Worm (Caenorhabditis elegans) whole organism, midembryonic: ENCODE measurements around the gene F28H7.2.

Experiments
- T22C8.4 ChIP-seq: fragments of 200-800 bp; sonication (Bioruptor generic); IDR thresholded peaks from 2 replicates; pipeline ENCODE4 v1.3.6; 2022; ENCODE audit warnings: missing genetic modification characterization, missing compliant biosample characterization
- cog-1 ChIP-seq: sonication (generic microtip); optimal IDR thresholded peaks from 2 replicates; lab custom pipeline; 2016; ENCODE audit warnings: missing genetic modification characterization, missing compliant biosample characterization
- flt-1 ChIP-seq: fragments of 200-800 bp; sonication (Bioruptor generic); IDR thresholded peaks from 2 replicates; pipeline ENCODE4 v1.3.6; 2022; ENCODE audit warnings: missing genetic modification characterization, missing compliant biosample characterization
- klf-2 ChIP-seq: fragments of 200-800 bp; sonication (Bioruptor generic); conservative IDR thresholded peaks from 2 replicates; pipeline ENCODE4 v1.3.6; 2022; ENCODE audit warnings: missing genetic modification reagents, missing genetic modification characterization, missing compliant biosample characterization
- med-1 ChIP-seq: sonication (generic microtip); optimal IDR thresholded peaks from 2 replicates; lab custom pipeline; 2017; ENCODE audit warnings: missing genetic modification characterization, mild to moderate bottlenecking, missing compliant biosample characterization, antibody characterized with exemption, missing genetic modification reagents; ENCODE audit not compliant: insufficient read depth
- ref-1 ChIP-seq: fragments of 200-800 bp; sonication (Bioruptor generic); conservative IDR thresholded peaks from 2 replicates; pipeline ENCODE4 v1.3.6; 2022; ENCODE audit warnings: missing genetic modification reagents, missing genetic modification characterization, missing compliant biosample characterization
- tab-1 ChIP-seq: fragments of 200-800 bp; sonication (Bioruptor generic); IDR thresholded peaks from 2 replicates; pipeline ENCODE4 v1.3.6; 2022; ENCODE audit warnings: missing genetic modification characterization, missing compliant biosample characterization
- ztf-23 ChIP-seq: fragments of 200-800 bp; sonication (Bioruptor generic); IDR thresholded peaks from 2 replicates; pipeline ENCODE4 v1.3.6; 2022; ENCODE audit warnings: missing genetic modification reagents, missing genetic modification characterization, missing compliant biosample characterization
- ztf-29 ChIP-seq: fragments of 200-800 bp; sonication (Bioruptor generic); IDR thresholded peaks from 2 replicates; pipeline ENCODE4 v1.3.6; 2022; ENCODE audit warnings: missing genetic modification reagents, missing genetic modification characterization, missing compliant biosample characterization

The F28H7.2 gene

DNA sequence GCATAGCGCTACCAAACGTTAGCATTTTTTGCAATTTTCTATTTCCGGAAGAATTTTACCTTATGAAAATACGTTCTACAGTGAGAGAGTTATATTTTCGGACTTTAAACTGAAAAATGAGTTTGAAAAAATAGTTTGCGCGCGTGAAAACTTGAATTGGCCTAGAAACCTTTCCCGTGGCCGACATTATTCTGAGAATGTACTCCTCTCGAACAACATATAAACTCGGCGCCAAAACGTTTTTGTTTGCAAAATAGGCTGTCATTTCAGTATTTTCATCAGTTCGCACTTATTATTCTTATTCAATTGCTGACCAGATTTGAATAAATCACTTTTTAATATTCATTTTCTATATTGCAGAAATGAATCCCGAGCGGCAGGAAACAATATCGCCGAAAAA, 10.9 kb upstream of the F28H7.2 start, which contains the start of the genes mre-11 and wdr-5.3:
mre-11 (minus strand) TSS at position 113 of the 400 bp plus-strand sequence.
wdr-5.3 (plus strand) TSS at position 361 of the 400 bp plus-strand sequence.
- TF ChIP-seq T22C8.4: no peak
- TF ChIP-seq ztf-29 (GFP tag; lab: Robert Waterston, UW): no peak
- TF ChIP-seq klf-2 (GFP tag; lab: Robert Waterston, UW): no peak
- TF ChIP-seq med-1 (GFP tag; lab: Kevin White, UChicago): no peak
- TF ChIP-seq tab-1 (GFP tag; lab: Robert Waterston, UW): no peak
- TF ChIP-seq ztf-23 (GFP tag; lab: Robert Waterston, UW): no peak
- no peak for TF ChIP-seq ref-1

DNA sequence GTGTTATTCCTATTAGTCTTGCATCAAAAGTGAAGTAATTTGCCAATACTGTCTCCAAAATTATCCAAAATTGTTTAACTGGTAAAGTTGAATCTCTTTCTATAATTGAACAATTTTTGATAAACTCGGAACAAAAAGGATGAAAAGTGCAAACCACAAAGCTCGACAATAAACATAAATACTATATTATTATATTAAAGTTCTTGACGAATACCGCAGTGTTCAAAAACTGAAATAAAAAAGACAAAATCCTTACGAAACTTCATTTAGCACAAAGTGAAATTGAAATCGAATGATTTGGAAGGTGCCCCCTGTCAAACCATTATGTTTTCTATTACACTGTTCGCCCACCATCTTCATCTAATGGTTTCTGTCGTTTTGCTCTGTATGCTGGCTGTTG, 6.3 kb upstream of the F28H7.2 start, which contains the start of gene ZC302.3:
ZC302.3 (minus strand) TSS at position 101 of the 400 bp plus-strand sequence.
- TF ChIP-seq flt-1 (GFP tag; lab: Robert Waterston, UW) (no peak), cog-1 (tag; lab: Kevin White, UChicago) (no peak), ref-1 (no peak), tab-1 (GFP tag; lab: Robert Waterston, UW) (no peak), med-1 (GFP tag; lab: Kevin White, UChicago) (no peak), klf-2 (GFP tag; lab: Robert Waterston, UW) (no peak), T22C8.4 (no peak), ztf-23 (GFP tag; lab: Robert Waterston, UW) (no peak)

DNA sequence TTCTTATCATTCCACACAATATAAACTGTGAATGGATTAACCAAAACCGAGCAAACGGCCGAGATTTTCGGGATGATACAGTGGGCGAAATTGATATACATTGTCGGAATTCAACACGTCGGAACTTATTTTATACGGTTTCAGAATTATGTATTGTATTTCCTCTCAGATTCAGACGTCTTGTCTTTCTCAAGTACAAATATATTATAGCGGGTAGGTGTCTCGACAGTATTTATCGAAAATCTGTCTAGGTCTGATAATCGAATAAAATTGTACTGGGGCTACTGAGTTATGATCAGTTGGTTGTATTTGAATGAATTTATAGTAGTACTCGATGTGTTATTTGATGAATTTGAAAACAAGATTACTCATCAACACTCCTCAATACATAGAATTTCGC, 4.1 kb upstream of the F28H7.2 start, which contains the start of gene srj-22:
srj-22 (minus strand) TSS at position 101 of the 400 bp plus-strand sequence.
- TF ChIP-seq flt-1 (GFP tag; lab: Robert Waterston, UW) (no peak), med-1 (GFP tag; lab: Kevin White, UChicago) (no peak), ztf-23 (GFP tag; lab: Robert Waterston, UW) (no peak), tab-1 (GFP tag; lab: Robert Waterston, UW) (no peak), ztf-29 (GFP tag; lab: Robert Waterston, UW) (no peak), ref-1 (no peak), klf-2 (GFP tag; lab: Robert Waterston, UW) (no peak), cog-1 (tag; lab: Kevin White, UChicago) (no peak), T22C8.4 (no peak)

DNA sequence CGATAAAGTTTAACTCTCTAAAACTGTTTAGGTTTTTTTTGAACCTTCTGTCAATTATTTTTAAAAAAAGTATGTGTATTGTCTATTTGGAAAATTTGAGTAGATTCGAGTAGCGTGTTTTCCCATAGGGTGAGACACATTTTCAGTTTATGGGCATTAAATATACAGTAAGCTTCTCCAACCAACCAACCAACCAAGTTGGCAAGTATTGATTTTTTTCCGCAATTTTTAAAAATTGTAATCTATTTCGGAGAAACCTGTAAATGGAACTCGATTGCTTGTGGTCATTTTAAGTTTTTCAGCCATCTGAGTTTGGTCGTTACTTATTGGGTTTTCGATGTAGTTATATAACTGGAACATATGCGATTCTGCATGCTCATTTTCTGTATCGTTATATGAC, 2.7 kb upstream of the F28H7.2 start, which contains the start of gene srj-21:
srj-21 (plus strand) TSS at position 301 of the 400 bp plus-strand sequence.
- TF ChIP-seq klf-2 (GFP tag; lab: Robert Waterston, UW) (no peak), flt-1 (GFP tag; lab: Robert Waterston, UW) (no peak), ref-1 (no peak), ztf-29 (GFP tag; lab: Robert Waterston, UW) (no peak), med-1 (GFP tag; lab: Kevin White, UChicago) (no peak), ztf-23 (GFP tag; lab: Robert Waterston, UW) (no peak), cog-1 (tag; lab: Kevin White, UChicago) (no peak), T22C8.4 (no peak), tab-1 (GFP tag; lab: Robert Waterston, UW) (no peak)

DNA sequence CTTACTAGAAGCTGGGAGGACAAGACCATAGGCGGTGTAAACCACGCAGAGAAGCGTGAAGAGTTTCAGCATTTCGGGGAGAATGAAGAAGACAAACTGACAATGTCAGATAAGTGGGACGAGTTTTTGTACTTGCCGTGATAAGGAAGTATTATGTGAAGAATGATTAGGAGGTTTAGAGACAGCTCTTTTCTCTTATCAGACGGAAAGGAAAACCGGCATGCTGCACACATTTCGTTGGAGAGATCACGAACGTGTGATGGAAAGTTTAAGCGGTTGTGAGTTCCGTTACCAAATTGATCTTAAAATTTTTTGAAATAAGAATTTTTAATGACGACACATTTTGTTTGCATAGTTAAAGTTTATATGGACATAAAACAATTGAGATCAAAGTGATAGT, 2.9 kb downstream of the F28H7.2 start, which contains the start of gene F28H7.3:
F28H7.3 (minus strand) TSS at position 159 of the 400 bp plus-strand sequence.
- no peak for TF ChIP-seq T22C8.4
- TF ChIP-seq cog-1 (tag; lab: Kevin White, UChicago): no peak
- TF ChIP-seq ref-1: no peak
- TF ChIP-seq flt-1 (GFP tag; lab: Robert Waterston, UW): no peak
- no peak for TF ChIP-seq tab-1 (GFP tag; lab: Robert Waterston, UW)
- no peak for TF ChIP-seq med-1 (GFP tag; lab: Kevin White, UChicago)
- no peak for TF ChIP-seq klf-2 (GFP tag; lab: Robert Waterston, UW)
- no peak for TF ChIP-seq ztf-23 (GFP tag; lab: Robert Waterston, UW)

DNA sequence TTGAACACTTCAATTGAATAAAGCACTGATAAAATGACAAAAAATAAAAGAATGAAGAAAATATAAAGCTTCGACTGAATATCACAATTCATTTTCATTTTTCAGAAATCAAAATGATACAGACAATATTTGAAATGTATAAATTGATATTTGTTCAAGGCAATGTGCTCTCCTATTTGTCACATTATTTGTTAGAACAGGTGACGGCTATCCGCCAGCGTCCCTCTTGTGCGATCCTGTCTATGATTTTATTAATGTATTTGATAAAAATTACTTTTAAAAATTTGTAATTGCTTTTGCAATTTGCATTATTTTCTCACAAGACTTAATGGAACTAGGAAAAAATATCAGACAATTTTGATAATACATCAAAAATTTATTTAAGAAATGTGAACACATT, 6.3 kb downstream of the F28H7.2 start, which contains the start of gene F28H7.7:
F28H7.7 (minus strand) TSS at position 101 of the 400 bp plus-strand sequence.
- TF ChIP-seq ref-1 (no peak), flt-1 (GFP tag; lab: Robert Waterston, UW) (no peak), cog-1 (tag; lab: Kevin White, UChicago) (no peak), tab-1 (GFP tag; lab: Robert Waterston, UW) (no peak), ztf-29 (GFP tag; lab: Robert Waterston, UW) (no peak), klf-2 (GFP tag; lab: Robert Waterston, UW) (no peak)

DNA sequence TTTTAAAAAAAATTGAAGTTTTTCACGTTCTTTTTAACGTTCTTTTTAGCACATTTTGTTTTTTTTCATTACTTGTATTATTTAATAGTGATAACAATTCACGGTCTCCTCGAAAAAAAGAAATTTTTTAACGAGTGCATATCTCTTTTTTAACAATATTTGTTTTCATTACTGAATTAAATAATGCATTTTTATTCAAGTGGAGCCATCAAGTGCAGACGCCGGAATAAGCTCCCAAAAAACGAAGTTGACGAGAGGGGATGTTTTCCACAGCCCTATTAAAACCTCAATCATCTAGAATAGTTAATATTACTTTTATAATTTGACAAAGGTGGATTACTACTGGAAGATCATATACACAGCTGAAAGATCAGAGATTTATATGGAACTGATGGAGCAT, 9.0 kb downstream of the F28H7.2 start, which contains the start of gene irld-6:
irld-6 (minus strand) TSS at position 101 of the 400 bp plus-strand sequence.
- no peak for TF ChIP-seq klf-2 (GFP tag; lab: Robert Waterston, UW)
- TF ChIP-seq tab-1 (GFP tag; lab: Robert Waterston, UW): no peak

DNA sequence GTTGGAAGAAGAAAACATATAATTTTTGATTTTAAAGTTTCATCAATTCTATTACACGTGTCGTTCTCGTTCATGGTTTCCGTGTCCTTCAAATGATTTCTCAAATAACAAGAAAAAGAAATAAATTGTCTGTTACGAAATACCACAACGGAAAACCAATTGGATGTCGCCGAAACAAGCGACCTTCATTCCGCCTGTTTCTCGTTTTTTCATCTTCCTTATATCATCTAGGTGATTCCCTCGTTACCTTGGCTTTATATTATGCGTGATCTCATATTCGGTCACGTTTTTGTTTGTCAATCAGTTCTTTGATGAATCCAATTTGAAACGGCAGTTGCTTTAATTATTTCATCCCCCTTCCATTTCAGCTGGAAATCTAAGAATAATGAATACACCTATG, 9.4 kb downstream of the F28H7.2 start:
- TF ChIP-seq med-1 (GFP tag; lab: Kevin White, UChicago): no peak
- no peak for TF ChIP-seq ztf-23 (GFP tag; lab: Robert Waterston, UW)
- TF ChIP-seq ref-1: no peak
- no peak for TF ChIP-seq klf-2 (GFP tag; lab: Robert Waterston, UW)
- no peak for TF ChIP-seq ztf-29 (GFP tag; lab: Robert Waterston, UW)
- no peak for TF ChIP-seq cog-1 (tag; lab: Kevin White, UChicago)
- no peak for TF ChIP-seq tab-1 (GFP tag; lab: Robert Waterston, UW)
- no peak for TF ChIP-seq flt-1 (GFP tag; lab: Robert Waterston, UW)
- no peak for TF ChIP-seq T22C8.4

DNA sequence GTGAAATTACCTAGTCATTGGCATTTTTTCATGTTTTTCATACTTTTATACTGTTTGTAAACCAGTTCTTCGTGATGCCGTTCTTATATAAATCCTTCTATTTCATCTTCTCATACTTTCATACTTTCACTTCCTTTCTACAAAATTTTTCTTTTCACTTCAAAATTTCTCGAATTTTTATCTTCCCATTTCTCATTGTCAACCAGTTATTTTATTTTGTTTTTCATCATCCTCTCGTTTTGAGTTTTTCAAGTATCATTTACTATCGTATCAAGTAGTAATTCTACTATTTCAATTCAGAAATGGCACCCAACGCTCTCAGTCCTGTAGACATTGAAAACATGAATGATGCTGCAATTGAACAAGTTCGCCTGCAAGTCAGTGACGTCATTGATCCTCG, 11.0 kb downstream of the F28H7.2 start, which contains the start of gene F28H7.8:
F28H7.8 (plus strand) TSS at position 301 of the 400 bp plus-strand sequence.
- TF ChIP-seq ref-1 (no peak), T22C8.4 (no peak), ztf-23 (GFP tag; lab: Robert Waterston, UW) (no peak), cog-1 (tag; lab: Kevin White, UChicago) (no peak), klf-2 (GFP tag; lab: Robert Waterston, UW) (no peak), tab-1 (GFP tag; lab: Robert Waterston, UW) (no peak), flt-1 (GFP tag; lab: Robert Waterston, UW) (no peak), ztf-29 (GFP tag; lab: Robert Waterston, UW) (no peak), med-1 (GFP tag; lab: Kevin White, UChicago) (no peak)
